Worm (Caenorhabditis elegans): ENCODE measurements around the gene T14B4.5.

The T14B4.5 gene

DNA sequence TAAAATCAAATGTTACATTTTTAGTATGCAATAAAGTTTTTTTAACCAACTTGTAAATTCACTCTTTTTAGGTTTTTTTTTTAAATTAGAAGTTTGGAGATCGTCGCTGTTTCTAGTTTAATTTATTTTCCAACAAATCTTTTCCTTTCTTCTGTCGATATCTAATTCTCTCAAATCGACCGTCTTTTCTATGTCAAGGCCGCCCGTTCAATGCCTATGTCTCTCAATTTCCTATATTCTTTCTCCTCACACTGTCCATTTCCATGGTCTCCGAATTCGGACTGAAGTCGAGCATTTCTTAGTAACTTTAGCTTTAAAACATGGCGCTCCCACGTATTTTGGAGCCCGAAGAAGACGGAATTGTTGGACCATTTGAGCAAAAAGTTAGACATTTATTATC lies at the start of gene T14B4.5, which contains the start of gene T14B4.20:
Gene T14B4.5 (plus strand): TSS at position 226 of the 400 bp plus-strand sequence.
Gene T14B4.20 (plus strand): TSS at position 264 of the 400 bp plus-strand sequence.
- TF ChIP-seq med-1 (GFP tag; optimal IDR thresholded peaks at IDR 0.05; ENCODE audit: insufficient read depth) (no peak), tab-1 (GFP tag; IDR thresholded peaks at IDR 0.05) (no peak), flt-1 (GFP tag; IDR thresholded peaks at IDR 0.05) (no peak), T22C8.4 (GFP tag; IDR thresholded peaks at IDR 0.05) (no peak), ztf-23 (GFP tag; IDR thresholded peaks at IDR 0.05) (no peak), ztf-29 (GFP tag; IDR thresholded peaks at IDR 0.05) (no peak), ref-1 (GFP tag; conservative IDR thresholded peaks at IDR 0.05) (no peak), cog-1 (tag; optimal IDR thresholded peaks at IDR 0.05) (no peak), klf-2 (GFP tag; conservative IDR thresholded peaks at IDR 0.05) (no peak)

DNA sequence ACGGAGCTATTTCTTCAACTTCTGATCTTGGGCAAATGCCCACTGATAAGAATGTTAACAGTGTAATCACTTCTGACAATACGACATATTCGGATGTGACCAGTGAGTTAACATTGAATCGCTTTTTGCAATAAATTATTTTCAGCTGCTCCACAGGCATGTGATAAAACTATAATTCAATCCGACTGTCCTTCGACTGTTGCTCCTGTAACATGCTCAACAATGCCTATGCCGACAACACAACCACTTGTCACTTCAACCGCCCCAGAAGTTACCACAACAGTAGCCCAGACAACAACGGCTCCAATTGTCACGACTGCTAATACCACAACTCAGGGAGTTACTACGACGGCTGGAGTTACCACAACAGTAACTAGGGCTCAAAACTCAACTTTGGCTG lies 49.1 kb upstream of the T14B4.5 start:
- TF ChIP-seq ztf-23 (GFP tag; IDR thresholded peaks at IDR 0.05) = no peak
- no peak for TF ChIP-seq flt-1 (GFP tag; IDR thresholded peaks at IDR 0.05)
- no peak for TF ChIP-seq cog-1 (tag; optimal IDR thresholded peaks at IDR 0.05)
- TF ChIP-seq med-1 (GFP tag; optimal IDR thresholded peaks at IDR 0.05; ENCODE audit: insufficient read depth) = no peak
- no peak for TF ChIP-seq tab-1 (GFP tag; IDR thresholded peaks at IDR 0.05)
- no peak for TF ChIP-seq klf-2 (GFP tag; conservative IDR thresholded peaks at IDR 0.05)
- no peak for TF ChIP-seq T22C8.4 (GFP tag; IDR thresholded peaks at IDR 0.05)
- TF ChIP-seq ref-1 (GFP tag; conservative IDR thresholded peaks at IDR 0.05) = no peak

- TF ChIP-seq ztf-23 (GFP tag; IDR thresholded peaks at IDR 0.05) (no peak), ref-1 (GFP tag; conservative IDR thresholded peaks at IDR 0.05) (no peak), tab-1 (GFP tag; IDR thresholded peaks at IDR 0.05) (no peak), klf-2 (GFP tag; conservative IDR thresholded peaks at IDR 0.05) (no peak), ztf-29 (GFP tag; IDR thresholded peaks at IDR 0.05) (no peak), cog-1 (tag; optimal IDR thresholded peaks at IDR 0.05) (no peak), flt-1 (GFP tag; IDR thresholded peaks at IDR 0.05) (no peak), T22C8.4 (GFP tag; IDR thresholded peaks at IDR 0.05) (no peak), med-1 (GFP tag; optimal IDR thresholded peaks at IDR 0.05; ENCODE audit: insufficient read depth) (no peak)
Measured at ce11 chrII:6668496-6668895, 48.2 kb upstream of the T14B4.5 start.

ce11 chrII:6673894-6674293 lies 42.8 kb upstream of the T14B4.5 start, which contains the start of gene H43E16.1:
H43E16.1 (plus strand) TSS chrII:6674268.
- TF ChIP-seq flt-1 (GFP tag; IDR thresholded peaks at IDR 0.05) (no peak), ztf-29 (GFP tag; IDR thresholded peaks at IDR 0.05) (no peak), ztf-23 (GFP tag; IDR thresholded peaks at IDR 0.05) (no peak), cog-1 (tag; optimal IDR thresholded peaks at IDR 0.05) (no peak), klf-2 (GFP tag; conservative IDR thresholded peaks at IDR 0.05) (no peak)

DNA sequence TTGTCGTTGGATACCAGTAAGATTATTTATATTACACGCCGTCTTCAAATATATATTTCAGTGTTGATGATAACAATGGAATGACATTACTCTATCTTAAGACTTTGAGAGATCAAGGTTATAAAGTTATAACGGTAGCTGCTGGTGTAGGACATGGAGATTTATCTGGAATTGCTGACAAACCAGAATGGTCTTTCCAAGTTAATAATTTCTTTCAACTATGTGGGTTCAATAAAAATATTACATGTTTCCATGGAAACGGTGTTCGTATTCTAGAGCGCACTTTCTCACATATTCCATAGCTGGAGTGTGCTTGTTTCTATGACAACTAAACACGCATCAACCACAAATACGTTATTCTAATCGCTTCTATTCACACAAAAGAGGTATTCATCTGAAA lies 36.9 kb upstream of the T14B4.5 start, which contains the start of gene ift-74:
Gene ift-74 (plus strand): TSS at position 301 of the 400 bp plus-strand sequence.
- TF ChIP-seq T22C8.4 (GFP tag; IDR thresholded peaks at IDR 0.05) (no peak), tab-1 (GFP tag; IDR thresholded peaks at IDR 0.05) (no peak), flt-1 (GFP tag; IDR thresholded peaks at IDR 0.05) (no peak), ref-1 (GFP tag; conservative IDR thresholded peaks at IDR 0.05) (no peak), med-1 (GFP tag; optimal IDR thresholded peaks at IDR 0.05; ENCODE audit: insufficient read depth) (no peak), cog-1 (tag; optimal IDR thresholded peaks at IDR 0.05) (no peak), klf-2 (GFP tag; conservative IDR thresholded peaks at IDR 0.05) (no peak), ztf-23 (GFP tag; IDR thresholded peaks at IDR 0.05) (no peak), ztf-29 (GFP tag; IDR thresholded peaks at IDR 0.05) (no peak)

- no peak for TF ChIP-seq tab-1 (GFP tag; IDR thresholded peaks at IDR 0.05)
- no peak for TF ChIP-seq ztf-23 (GFP tag; IDR thresholded peaks at IDR 0.05)
- no peak for TF ChIP-seq klf-2 (GFP tag; conservative IDR thresholded peaks at IDR 0.05)
- TF ChIP-seq med-1 (GFP tag; optimal IDR thresholded peaks at IDR 0.05; ENCODE audit: insufficient read depth) = no peak
- no peak for TF ChIP-seq T22C8.4 (GFP tag; IDR thresholded peaks at IDR 0.05)
- TF ChIP-seq cog-1 (tag; optimal IDR thresholded peaks at IDR 0.05) = no peak
- TF ChIP-seq flt-1 (GFP tag; IDR thresholded peaks at IDR 0.05) = no peak
- no peak for TF ChIP-seq ztf-29 (GFP tag; IDR thresholded peaks at IDR 0.05)
- no peak for TF ChIP-seq ref-1 (GFP tag; conservative IDR thresholded peaks at IDR 0.05)
Measured at ce11 chrII:6681478-6681877, 35.2 kb upstream of the T14B4.5 start.

DNA sequence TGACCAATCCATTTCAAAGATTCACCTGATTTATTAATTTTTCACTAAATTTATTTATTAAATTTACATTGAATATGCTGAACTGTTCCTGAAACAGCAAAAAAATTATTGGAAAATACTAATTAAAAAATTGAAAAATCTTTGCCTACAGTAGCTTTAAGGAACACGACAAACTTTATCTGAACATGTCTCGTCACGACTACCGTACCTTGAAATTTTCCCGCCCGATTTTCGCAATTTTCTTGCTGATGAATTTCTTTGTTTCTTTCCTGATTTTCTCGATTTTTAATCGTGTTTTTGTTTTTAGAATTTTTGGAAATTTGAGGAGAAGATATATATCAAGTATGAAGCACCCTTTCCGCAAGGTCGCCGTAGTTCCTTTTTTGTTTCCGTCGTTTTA lies 33.7 kb upstream of the T14B4.5 start:
- no peak for TF ChIP-seq ztf-29 (GFP tag; IDR thresholded peaks at IDR 0.05)
- TF ChIP-seq med-1 (GFP tag; optimal IDR thresholded peaks at IDR 0.05; ENCODE audit: insufficient read depth) = no peak
- no peak for TF ChIP-seq cog-1 (tag; optimal IDR thresholded peaks at IDR 0.05)
- no peak for TF ChIP-seq ztf-23 (GFP tag; IDR thresholded peaks at IDR 0.05)
- no peak for TF ChIP-seq flt-1 (GFP tag; IDR thresholded peaks at IDR 0.05)
- TF ChIP-seq tab-1 (GFP tag; IDR thresholded peaks at IDR 0.05) = no peak
- no peak for TF ChIP-seq ref-1 (GFP tag; conservative IDR thresholded peaks at IDR 0.05)
- TF ChIP-seq T22C8.4 (GFP tag; IDR thresholded peaks at IDR 0.05) = no peak
- TF ChIP-seq klf-2 (GFP tag; conservative IDR thresholded peaks at IDR 0.05) = no peak

DNA sequence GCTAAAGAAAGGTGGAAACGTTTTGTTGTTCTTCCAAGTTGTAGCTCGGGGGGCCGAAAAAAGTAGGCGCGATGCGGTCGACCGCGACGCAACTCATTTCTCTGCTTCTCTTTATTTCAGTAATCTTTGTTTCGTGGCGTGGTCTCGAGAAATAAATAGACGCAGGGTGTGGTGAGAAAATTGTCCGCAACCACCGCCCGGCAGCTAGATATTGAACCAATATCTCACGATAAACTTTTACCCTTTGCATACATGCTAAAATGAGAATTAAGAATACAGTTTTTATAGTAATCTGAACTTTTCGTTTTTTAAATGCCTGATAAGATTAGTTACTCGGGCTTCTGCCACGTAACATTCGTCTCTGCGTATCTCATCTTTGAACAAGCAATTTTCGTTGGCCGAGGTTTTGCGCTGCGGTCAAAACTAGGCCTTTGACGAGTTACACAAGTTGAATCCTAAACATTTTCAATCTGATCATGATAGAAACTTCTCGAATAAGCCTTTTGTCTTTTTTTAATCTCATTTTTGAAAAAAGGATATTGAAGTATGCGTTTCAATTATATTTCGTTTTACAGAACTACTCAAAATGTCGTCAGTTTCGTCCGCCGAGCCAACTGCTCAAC lies 32.9 kb upstream of the T14B4.5 start, which contains the start of gene gyf-1:
Gene gyf-1 (plus strand): TSS at position 573 of the 623 bp plus-strand sequence.
- TF ChIP-seq klf-2 (GFP tag; conservative IDR thresholded peaks at IDR 0.05) (no peak), T22C8.4 (GFP tag; IDR thresholded peaks at IDR 0.05) (no peak), med-1 (GFP tag; optimal IDR thresholded peaks at IDR 0.05; ENCODE audit: insufficient read depth) (no peak)

- TF ChIP-seq ztf-29 (GFP tag; IDR thresholded peaks at IDR 0.05) (no peak), klf-2 (GFP tag; conservative IDR thresholded peaks at IDR 0.05) (no peak), tab-1 (GFP tag; IDR thresholded peaks at IDR 0.05) (no peak), med-1 (GFP tag; optimal IDR thresholded peaks at IDR 0.05; ENCODE audit: insufficient read depth) (no peak), ztf-23 (GFP tag; IDR thresholded peaks at IDR 0.05) (no peak), cog-1 (tag; optimal IDR thresholded peaks at IDR 0.05) (no peak), T22C8.4 (GFP tag; IDR thresholded peaks at IDR 0.05) (no peak), ref-1 (GFP tag; conservative IDR thresholded peaks at IDR 0.05) (no peak), flt-1 (GFP tag; IDR thresholded peaks at IDR 0.05) (no peak)
Measured at ce11 chrII:6685964-6686363, 30.7 kb upstream of the T14B4.5 start.

ce11 chrII:6689088-6689487 lies 27.6 kb upstream of the T14B4.5 start:
- TF ChIP-seq ztf-29 (GFP tag; IDR thresholded peaks at IDR 0.05) = no peak
- no peak for TF ChIP-seq cog-1 (tag; optimal IDR thresholded peaks at IDR 0.05)
- no peak for TF ChIP-seq tab-1 (GFP tag; IDR thresholded peaks at IDR 0.05)
- TF ChIP-seq T22C8.4 (GFP tag; IDR thresholded peaks at IDR 0.05) = no peak
- TF ChIP-seq klf-2 (GFP tag; conservative IDR thresholded peaks at IDR 0.05) = no peak
- no peak for TF ChIP-seq med-1 (GFP tag; optimal IDR thresholded peaks at IDR 0.05; ENCODE audit: insufficient read depth)
- TF ChIP-seq ztf-23 (GFP tag; IDR thresholded peaks at IDR 0.05) = no peak
- TF ChIP-seq ref-1 (GFP tag; conservative IDR thresholded peaks at IDR 0.05) = no peak
- TF ChIP-seq flt-1 (GFP tag; IDR thresholded peaks at IDR 0.05) = no peak

Measured in whole organism, midembryonic.